Worm (Caenorhabditis elegans): ENCODE results near the gene Y43F8C.11.

DNA sequence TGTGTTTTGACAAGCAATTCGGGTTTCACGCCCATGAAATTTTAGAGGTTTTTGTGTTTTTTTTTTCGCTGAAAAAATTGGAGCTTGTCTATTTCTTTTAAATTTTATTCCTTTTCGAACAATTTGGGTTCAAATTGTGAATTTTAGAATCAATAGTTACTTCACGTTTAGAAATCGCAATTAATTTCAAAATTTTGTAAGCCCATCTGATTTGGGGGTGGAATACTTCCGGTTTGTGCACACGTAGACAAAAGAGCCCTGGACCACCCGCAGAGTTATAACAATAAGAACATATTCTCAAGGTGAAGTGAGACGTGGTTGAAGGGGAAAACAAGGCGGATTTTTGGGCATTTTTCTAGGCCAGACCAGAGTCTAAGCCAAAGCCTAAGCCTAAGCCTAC, 49.2 kb downstream of the Y43F8C.11 start, which contains the start of gene Y116F11A.6:
- no peak for TF ChIP-seq nhr-85 (tag)
- TF ChIP-seq ceh-82 (tag; optimal IDR thresholded peaks at IDR 0.05): no peak
- TF ChIP-seq nhr-12 (tag; optimal IDR thresholded peaks at IDR 0.05): no peak
- TF ChIP-seq snpc-4 (tag; optimal IDR thresholded peaks at IDR 0.05): no peak
- TF ChIP-seq lin-15B (tag; optimal IDR thresholded peaks at IDR 0.05): no peak
- no peak for TF ChIP-seq mep-1 (tag; optimal IDR thresholded peaks at IDR 0.05)
- TF ChIP-seq tbx-2 (tag; optimal IDR thresholded peaks at IDR 0.05): no peak
- TF ChIP-seq sox-4 (tag; optimal IDR thresholded peaks at IDR 0.05): no peak
- no peak for TF ChIP-seq nhr-20 (tag; optimal IDR thresholded peaks at IDR 0.05)
- no peak for TF ChIP-seq ztf-11 (tag; optimal IDR thresholded peaks at IDR 0.05)
- no peak for TF ChIP-seq mab-9 (GFP tag; IDR thresholded peaks at IDR 0.05)
- no peak for TF ChIP-seq nhr-237 (tag; optimal IDR thresholded peaks at IDR 0.05)

Measured in whole organism, L1 larva.